Worm (Caenorhabditis elegans) whole organism, late embryonic: Measurements from ENCODE around the gene bus-8A.

Experiments
- ceh-19 ChIP-seq: fragments of 200-800 bp; sonication (Bioruptor generic); optimal IDR thresholded peaks from 2 replicates; lab custom pipeline; 2018; ENCODE audit warnings: mild to moderate bottlenecking, missing genetic modification characterization, missing compliant biosample characterization
- lim-6 ChIP-seq: sonication (generic microtip); optimal IDR thresholded peaks from 2 replicates; lab custom pipeline; 2016; ENCODE audit warnings: missing genetic modification characterization, missing compliant biosample characterization
- nhr-11 ChIP-seq: fragments of 150-350 bp; optimal IDR thresholded peaks from 2 replicates; lab custom pipeline; 2014; ENCODE audit warnings: missing biosample characterization, missing genetic modification characterization
- sdc-2 ChIP-seq: sonication (generic microtip); optimal IDR thresholded peaks from 2 replicates; lab custom pipeline; 2016; ENCODE audit warnings: missing genotype, missing genetic modification characterization, missing compliant biosample characterization
- sox-4 ChIP-seq: sonication (generic microtip); optimal IDR thresholded peaks from 2 replicates; lab custom pipeline; 2017; ENCODE audit warnings: mild to moderate bottlenecking, missing genetic modification characterization, inconsistent platforms, missing compliant biosample characterization
- tbx-2 ChIP-seq: sonication (generic microtip); optimal IDR thresholded peaks from 2 replicates; lab custom pipeline; 2016; ENCODE audit warnings: missing genetic modification characterization, missing compliant biosample characterization
- zip-5 ChIP-seq: sonication (generic microtip); optimal IDR thresholded peaks from 2 replicates; lab custom pipeline; 2016; ENCODE audit warnings: missing genetic modification characterization, missing compliant biosample characterization

DNA sequence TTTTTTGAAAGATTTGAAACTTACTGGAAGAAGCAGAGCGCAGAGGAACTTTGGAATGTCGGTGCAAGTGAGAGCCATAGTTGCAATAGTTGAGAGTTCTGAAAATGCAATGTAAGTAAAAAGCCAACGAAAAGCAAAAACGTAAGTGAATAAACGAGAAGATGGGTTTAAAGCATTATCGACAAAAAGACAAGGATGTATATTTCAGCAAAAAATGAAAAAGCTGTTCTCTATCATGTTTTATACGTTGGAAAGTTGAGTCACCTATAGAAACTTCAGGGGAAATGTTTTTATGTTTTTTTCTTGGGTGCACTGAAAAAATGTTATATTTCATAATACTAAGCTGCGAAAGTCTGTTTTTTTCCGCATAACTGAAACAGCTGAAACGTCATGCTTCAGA lies 24.3 kb downstream of the bus-8A start, which contains the start of gene T23F2.5:
- TF ChIP-seq ceh-19 (GFP tag; lab: Kevin White, UChicago) = no peak
- TF ChIP-seq sox-4 (tag; lab: Kevin White, UChicago) = no peak
- no peak for TF ChIP-seq zip-5 (tag; lab: Kevin White, UChicago)
- TF ChIP-seq lim-6 = no peak
- TF ChIP-seq sdc-2 (tag; lab: Kevin White, UChicago) = no peak
- TF ChIP-seq nhr-11 (tag; lab: Kevin White, UChicago) = no peak
- no peak for TF ChIP-seq tbx-2
